Fruit fly (Drosophila melanogaster): ENCODE results near the gene CG34241.

Gene CG34241

DNA sequence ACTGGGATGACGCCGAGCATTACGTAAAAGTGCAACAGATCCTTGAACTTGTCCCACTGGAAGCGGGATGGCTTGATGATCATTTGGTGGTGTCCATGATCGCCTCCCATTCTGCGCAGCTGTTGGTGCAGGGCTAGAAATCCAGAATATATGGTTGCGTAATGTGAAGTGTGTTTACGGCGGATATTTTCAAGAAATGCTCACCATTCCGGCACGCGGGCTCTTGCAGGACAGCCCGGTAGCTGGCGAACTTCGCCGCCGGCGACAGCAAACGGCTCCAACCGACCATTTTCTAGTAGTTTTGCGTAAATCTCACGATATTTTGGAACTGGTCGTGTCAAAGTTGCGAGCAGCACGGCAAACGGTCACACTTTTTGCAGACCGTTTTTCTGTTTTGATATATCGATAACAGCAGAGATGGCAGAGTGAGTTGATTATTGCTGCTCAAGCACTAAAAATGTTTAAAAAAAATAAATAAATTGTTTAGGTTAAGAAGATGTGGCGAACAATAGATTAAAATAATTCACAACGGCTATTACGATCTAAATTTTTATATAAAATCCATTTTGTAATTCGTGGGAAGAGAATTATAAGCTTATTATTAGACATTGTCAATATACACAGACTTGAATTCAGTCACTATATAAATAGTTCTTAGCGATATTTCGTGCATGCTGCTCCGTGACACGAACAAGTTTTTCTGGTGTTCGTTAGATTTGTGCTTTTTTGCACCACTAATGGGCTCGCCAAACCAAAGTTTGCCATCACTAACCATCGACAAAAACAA is 10.5 kb downstream of the CG34241 start, which contains the start of the genes ND-SGDH and RhoGAP68F (continued):
- TF ChIP-seq kay (GFP tag; optimal IDR thresholded peaks at IDR 0.05): peak; percentile 57
- TF ChIP-seq HmgZ (tag; optimal IDR thresholded peaks at IDR 0.05): peak; percentile 72
- peak; percentile 59 for TF ChIP-seq vvl (GFP tag; IDR thresholded peaks at IDR 0.05)
- no peak for TF ChIP-seq h (optimal IDR thresholded peaks at IDR 0.05)
- peak; percentile 56 for TF ChIP-seq Blimp-1 (GFP tag; optimal IDR thresholded peaks at IDR 0.05)
- TF ChIP-seq CG18262 (tag; optimal IDR thresholded peaks at IDR 0.05): peak; percentile 76
- TF ChIP-seq CG2875 (GFP tag; optimal IDR thresholded peaks at IDR 0.05): no peak
- peak; percentile 54; the same call in 1 of the 3 replicates for TF ChIP-seq CG11093 (GFP tag; IDR thresholded peaks at IDR 0.05)
- peak; percentile 52 for TF ChIP-seq Deaf1 (tag; optimal IDR thresholded peaks at IDR 0.05)
- TF ChIP-seq CG11504 (tag; optimal IDR thresholded peaks at IDR 0.05): peak; percentile 79
- TF ChIP-seq CG17568 (GFP tag; optimal IDR thresholded peaks at IDR 0.05): no peak
- peak; percentile 55 for TF ChIP-seq stwl (tag; optimal IDR thresholded peaks at IDR 0.05)
- no peak for TF ChIP-seq GATAe (GFP tag; conservative IDR thresholded peaks at IDR 0.05)
- no peak for TF ChIP-seq CG6254 (GFP tag; optimal IDR thresholded peaks at IDR 0.05)
- peak; percentile 68 for TF ChIP-seq CG10654 (GFP tag; optimal IDR thresholded peaks at IDR 0.05)
- TF ChIP-seq stc (GFP tag; IDR thresholded peaks at IDR 0.05): no peak
- TF ChIP-seq CG8290 (GFP tag; optimal IDR thresholded peaks at IDR 0.05): peak; percentile 40
- TF ChIP-seq CG8290 (tag; optimal IDR thresholded peaks at IDR 0.05): peak; percentile 56 to 58
- TF ChIP-seq shn (GFP tag; optimal IDR thresholded peaks at IDR 0.05): peak; percentile 69
- TF ChIP-seq CG30431 (GFP tag; optimal IDR thresholded peaks at IDR 0.05): peak; percentile 49
- no peak for TF ChIP-seq Trl (optimal IDR thresholded peaks at IDR 0.05)
- TF ChIP-seq Trl (GFP tag; optimal IDR thresholded peaks at IDR 0.05): peak; percentile 66
- TF ChIP-seq wdn (GFP tag; IDR thresholded peaks at IDR 0.05): 0 out of 2 replicates have a peak, but pooled peaks have one; percentile 35
- TF ChIP-seq CG1832 (GFP tag; optimal IDR thresholded peaks at IDR 0.05): no peak
- no peak for TF ChIP-seq cg (GFP tag; optimal IDR thresholded peaks at IDR 0.05)
- TF ChIP-seq zen2 (GFP tag; IDR thresholded peaks at IDR 0.05; ENCODE audit: partially characterized antibody): peak; percentile 81
- no peak for TF ChIP-seq CG6765 (GFP tag; optimal IDR thresholded peaks at IDR 0.05)
- TF ChIP-seq Mad (GFP tag; optimal IDR thresholded peaks at IDR 0.05): peak; percentile 61
- no peak for TF ChIP-seq pros (GFP tag; optimal IDR thresholded peaks at IDR 0.05)
- peak; percentile 80 for TF ChIP-seq Hmr (GFP tag; optimal IDR thresholded peaks at IDR 0.05)
- peak; percentile 71 for TF ChIP-seq corto (GFP tag; optimal IDR thresholded peaks at IDR 0.05)
- TF ChIP-seq Dll (GFP tag; IDR thresholded peaks at IDR 0.05; ENCODE audit: partially characterized antibody): peak; percentile 99
- TF ChIP-seq CG15514 (GFP tag; optimal IDR thresholded peaks at IDR 0.05): peak; percentile 89
- peak; percentile 45 for TF ChIP-seq CG1647 (GFP tag; optimal IDR thresholded peaks at IDR 0.05)
- TF ChIP-seq ERR (GFP tag; optimal IDR thresholded peaks at IDR 0.05): no peak
- peak; percentile 76 for TF ChIP-seq nerfin-2 (GFP tag; IDR thresholded peaks at IDR 0.05; ENCODE audit: partially characterized antibody)
- TF ChIP-seq chinmo (GFP tag; IDR thresholded peaks at IDR 0.05; ENCODE audit: partially characterized antibody): peak; percentile 88; the same call in 3 of the 4 replicates
- TF ChIP-seq CG17829 (tag; optimal IDR thresholded peaks at IDR 0.05): peak; percentile 82
- no peak for TF ChIP-seq E2f2 (GFP tag; IDR thresholded peaks at IDR 0.05)
- TF ChIP-seq sima (GFP tag; optimal IDR thresholded peaks at IDR 0.05): no peak
- no peak for TF ChIP-seq Awh (GFP tag; IDR thresholded peaks at IDR 0.05)
- peak; percentile 71 for TF ChIP-seq CG11723 (GFP tag; optimal IDR thresholded peaks at IDR 0.05)
- TF ChIP-seq inv (GFP tag; IDR thresholded peaks at IDR 0.05; ENCODE audit: partially characterized antibody): peak; percentile 97
- TF ChIP-seq Atf3 (GFP tag; optimal IDR thresholded peaks at IDR 0.05): peak; percentile 7
- peak; percentile 67 for TF ChIP-seq CG18476 (GFP tag; optimal IDR thresholded peaks at IDR 0.05)
- peak; percentile 46; the same call in 1 of the 2 replicates for TF ChIP-seq H2.0 (GFP tag; IDR thresholded peaks at IDR 0.05)
- no peak for TF ChIP-seq tll (GFP tag; optimal IDR thresholded peaks at IDR 0.05)
- no peak for TF ChIP-seq Dip2 (GFP tag; IDR thresholded peaks at IDR 0.05)
- peak; percentile 77 for TF ChIP-seq CG30020 (tag; optimal IDR thresholded peaks at IDR 0.05)
